Worm (Caenorhabditis elegans): ENCODE data around the gene ctf-4.

Gene ctf-4

ce11 chrV:10965501-10965900 lies at the start of gene ctf-4, which contains the start of gene eef-1G:
ctf-4 (minus strand) TSS chrV:10965539.
eef-1G (plus strand) TSS chrV:10965719.
- TF ChIP-seq unc-62 (GFP tag; optimal IDR thresholded peaks at IDR 0.05) = no peak

ce11 chrV:11014758-11015157 lies 49.4 kb upstream of the ctf-4 start:
- no peak for TF ChIP-seq unc-62 (GFP tag; optimal IDR thresholded peaks at IDR 0.05)

DNA sequence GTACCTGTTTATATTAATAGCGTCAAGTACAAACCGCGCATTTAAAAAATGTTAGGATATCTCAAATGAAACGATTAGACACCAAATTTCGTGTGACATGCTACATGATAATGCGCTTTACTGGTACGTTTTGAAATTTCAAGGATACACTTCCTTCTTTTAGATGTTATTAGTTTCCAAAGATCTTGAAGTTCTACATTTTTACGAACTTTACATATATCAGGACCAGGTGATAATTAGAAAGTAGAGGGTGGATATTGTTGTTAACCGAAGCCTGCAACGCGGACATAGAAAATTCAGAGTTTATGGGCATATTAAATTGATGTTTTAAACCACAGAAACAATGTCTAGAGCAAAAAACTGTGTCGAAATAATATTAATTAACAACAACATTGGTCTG lies 47.8 kb upstream of the ctf-4 start:
- no peak for TF ChIP-seq unc-62 (GFP tag; optimal IDR thresholded peaks at IDR 0.05)

ce11 chrV:11012419-11012818 lies 47.1 kb upstream of the ctf-4 start, which contains the start of gene C13G3.1:
C13G3.1 (minus strand) TSS chrV:11012465.
- no peak for TF ChIP-seq unc-62 (GFP tag; optimal IDR thresholded peaks at IDR 0.05)

- no peak for TF ChIP-seq unc-62 (GFP tag; optimal IDR thresholded peaks at IDR 0.05)
Measured at ce11 chrV:11011807-11012206, 46.5 kb upstream of the ctf-4 start.

- TF ChIP-seq unc-62 (GFP tag; optimal IDR thresholded peaks at IDR 0.05) = no peak
Measured at ce11 chrV:11010768-11011167, 45.4 kb upstream of the ctf-4 start.

ce11 chrV:11009124-11009524 lies 43.8 kb upstream of the ctf-4 start:
- TF ChIP-seq unc-62 (GFP tag; optimal IDR thresholded peaks at IDR 0.05) = no peak

- no peak for TF ChIP-seq unc-62 (GFP tag; optimal IDR thresholded peaks at IDR 0.05)
Measured at ce11 chrV:11007651-11008050, 42.3 kb upstream of the ctf-4 start.

ce11 chrV:11004094-11004493 lies 38.8 kb upstream of the ctf-4 start:
- no peak for TF ChIP-seq unc-62 (GFP tag; optimal IDR thresholded peaks at IDR 0.05)

ce11 chrV:11002434-11002833 lies 37.1 kb upstream of the ctf-4 start, which contains the start of gene F53B7.4:
F53B7.4 (minus strand) TSS chrV:11002534.
- TF ChIP-seq unc-62 (GFP tag; optimal IDR thresholded peaks at IDR 0.05) = no peak

ce11 chrV:11000650-11001049 lies 35.3 kb upstream of the ctf-4 start, which contains the start of gene isy-1:
isy-1 (minus strand) TSS chrV:11000699.
- no peak for TF ChIP-seq unc-62 (GFP tag; optimal IDR thresholded peaks at IDR 0.05)

DNA sequence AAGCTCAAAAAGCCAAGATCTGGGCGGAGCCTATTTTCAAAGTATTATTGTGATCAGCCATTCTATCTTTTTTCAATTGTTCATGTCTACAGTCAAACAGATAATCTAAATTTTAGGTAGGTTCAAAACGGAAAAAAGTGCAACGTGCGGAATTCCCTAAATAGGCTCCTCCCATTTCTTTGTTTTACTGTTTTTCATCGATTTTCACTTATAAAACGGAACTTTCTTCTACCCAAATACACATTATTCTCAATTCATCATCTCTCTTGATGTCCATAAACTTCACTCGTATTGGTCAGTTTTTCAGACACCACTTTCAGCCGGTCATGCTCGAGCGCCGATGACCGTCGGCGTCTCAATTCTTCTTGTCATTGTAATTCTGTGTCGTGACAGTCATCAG lies 33.5 kb upstream of the ctf-4 start, which contains the start of gene F53B7.7:
Gene F53B7.7, plus strand, starts transcription at position 301 of the 400 bp plus-strand sequence.
- TF ChIP-seq unc-62 (GFP tag; optimal IDR thresholded peaks at IDR 0.05) = no peak

DNA sequence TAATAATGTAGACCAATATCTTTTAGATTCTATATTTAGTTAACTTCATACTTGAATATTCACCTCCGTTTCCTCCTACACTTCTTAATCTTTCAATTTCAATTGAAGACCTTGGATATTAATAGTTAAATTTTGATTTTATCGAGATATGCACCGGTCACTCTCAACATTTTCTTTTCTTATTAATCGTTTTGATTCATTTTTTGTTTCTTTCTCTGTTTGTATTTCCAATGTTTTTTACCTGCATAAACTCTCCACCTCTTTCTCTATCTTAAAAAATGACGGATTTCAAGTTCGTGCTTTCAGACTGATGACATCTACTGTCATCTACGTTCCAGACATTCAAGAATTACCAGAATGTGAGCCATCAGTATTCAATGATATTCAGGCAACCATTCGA lies 26.4 kb upstream of the ctf-4 start, which contains the start of gene frpr-9:
Gene frpr-9, plus strand, starts transcription at position 301 of the 400 bp plus-strand sequence.
- TF ChIP-seq unc-62 (GFP tag; optimal IDR thresholded peaks at IDR 0.05) = no peak

DNA sequence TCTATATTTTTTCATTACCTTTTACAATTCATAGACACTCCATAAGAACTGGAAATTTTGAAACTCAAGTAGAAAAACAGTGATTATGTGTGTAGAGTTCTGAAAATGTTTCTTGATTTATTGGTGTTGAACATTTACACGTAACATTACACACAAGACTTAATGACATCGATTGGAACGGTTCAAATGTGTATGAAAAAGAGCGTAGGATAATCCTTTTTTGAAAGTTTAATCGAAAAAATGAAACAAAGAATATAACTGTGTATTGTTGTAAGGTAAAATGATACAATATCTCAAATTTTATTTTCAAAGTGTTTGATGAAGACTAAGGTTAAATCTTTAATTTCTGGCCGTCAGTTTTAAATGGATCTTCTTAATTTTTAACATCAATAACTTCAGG lies 15.8 kb upstream of the ctf-4 start, which contains the start of gene fig-1:
Gene fig-1, minus strand, starts transcription at position 101 of the 400 bp plus-strand sequence.
- no peak for TF ChIP-seq unc-62 (GFP tag; optimal IDR thresholded peaks at IDR 0.05)

DNA sequence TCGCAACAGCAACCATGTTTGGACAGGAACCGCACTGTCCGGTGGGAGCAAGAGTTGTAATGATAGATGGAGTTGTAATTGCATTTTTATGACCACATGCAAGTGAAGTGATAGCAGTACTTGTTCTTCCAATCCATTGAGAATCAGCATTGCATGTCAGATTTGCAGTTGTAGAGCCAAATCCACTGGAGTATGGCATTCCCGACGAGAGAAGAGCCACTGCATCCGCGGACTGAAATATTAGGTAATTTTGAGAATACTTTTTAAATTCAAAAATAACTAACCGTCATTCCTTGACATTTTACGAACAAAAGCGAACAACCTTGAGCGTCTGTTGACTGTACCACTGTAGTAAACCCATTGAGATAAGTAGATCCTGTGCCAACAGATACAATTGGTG lies 9.8 kb upstream of the ctf-4 start:
- no peak for TF ChIP-seq unc-62 (GFP tag; optimal IDR thresholded peaks at IDR 0.05)

DNA sequence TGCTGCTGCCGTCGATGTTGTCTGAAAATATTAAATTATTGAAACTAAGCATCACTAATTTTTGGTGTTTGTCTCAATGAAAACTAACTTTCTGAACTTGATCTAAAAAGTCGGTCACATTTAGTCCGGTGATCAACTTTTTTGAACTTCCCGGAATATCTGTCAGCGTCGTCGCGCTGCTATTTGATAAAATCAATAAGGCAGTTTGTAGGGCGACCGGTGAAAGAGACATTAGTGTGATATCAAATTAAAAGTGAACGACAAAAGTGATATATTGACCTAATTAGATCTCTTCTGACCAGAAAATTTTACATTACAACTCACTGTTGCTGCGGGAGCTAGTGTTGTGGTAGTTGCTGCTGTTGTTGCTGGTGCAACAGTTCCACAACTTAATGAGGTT lies 5.6 kb upstream of the ctf-4 start:
- no peak for TF ChIP-seq unc-62 (GFP tag; optimal IDR thresholded peaks at IDR 0.05)

DNA sequence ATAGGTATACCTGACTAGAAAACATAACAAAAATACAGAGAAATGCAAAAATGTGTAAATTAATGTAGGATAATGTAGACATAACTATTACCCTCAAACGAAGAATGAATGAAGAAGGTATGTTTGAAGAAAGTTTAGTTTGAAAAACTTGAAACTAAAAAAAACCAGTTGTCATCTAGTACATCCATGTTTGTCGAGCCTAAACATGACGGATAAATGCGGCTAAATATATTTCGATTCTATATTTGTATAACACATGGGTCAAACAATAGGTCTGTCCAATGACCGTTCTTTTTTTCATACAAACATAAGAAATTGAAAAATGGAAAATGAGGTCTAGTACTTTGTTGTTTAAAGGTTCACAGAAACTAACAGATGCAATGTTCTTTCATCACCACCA lies 4.7 kb upstream of the ctf-4 start, which contains the start of gene F17C11.22:
Gene F17C11.22, minus strand, starts transcription at position 101 of the 400 bp plus-strand sequence.
- TF ChIP-seq unc-62 (GFP tag; optimal IDR thresholded peaks at IDR 0.05) = no peak
